Worm (Caenorhabditis elegans) whole organism, early embryonic: Measurements from ENCODE around the gene mua-6.
A peak's percentile ranks its signal among the peaks of the same experiment; 100 is the strongest.
"Not testable (repeated sequence)": the region's sequence is repeated elsewhere in the genome, so short reads cannot be mapped to it uniquely, and the experiment has no call there.

ENCODE experiments used
- B0310.2 ChIP-seq: sonication (generic microtip); optimal IDR thresholded peaks from 2 replicates; lab custom pipeline; 2016; ENCODE audit warnings: mild to moderate bottlenecking, missing genetic modification characterization, missing compliant biosample characterization
- F13C5.2 ChIP-seq: sonication (generic microtip); optimal IDR thresholded peaks from 2 replicates; lab custom pipeline; 2017; ENCODE audit warnings: mild to moderate bottlenecking, missing genetic modification characterization, inconsistent platforms, missing compliant biosample characterization
- aly-1 ChIP-seq: sonication (generic microtip); optimal IDR thresholded peaks from 2 replicates; lab custom pipeline; 2016; ENCODE audit warnings: missing genetic modification characterization, missing compliant biosample characterization
- ama-1 ChIP-seq: fragments of 150-350 bp; optimal IDR thresholded peaks from 2 replicates; lab custom pipeline; 2014
- ceh-13 ChIP-seq: fragments of 200-800 bp; sonication (Bioruptor generic); optimal IDR thresholded peaks from 2 replicates; lab custom pipeline; 2018; ENCODE audit warnings: mild to moderate bottlenecking, missing genetic modification characterization, missing compliant biosample characterization
- ceh-36 ChIP-seq: sonication (generic microtip); optimal IDR thresholded peaks from 2 replicates; lab custom pipeline; 2016; ENCODE audit warnings: missing genetic modification characterization, inconsistent platforms, missing compliant biosample characterization
- ets-7 ChIP-seq: sonication (generic microtip); optimal IDR thresholded peaks from 2 replicates; lab custom pipeline; 2016; ENCODE audit warnings: missing genotype, missing genetic modification characterization, missing compliant biosample characterization
- flt-1 ChIP-seq: fragments of 200-800 bp; sonication (Bioruptor generic); IDR thresholded peaks from 2 replicates; pipeline ENCODE4 v1.3.6; 2022; ENCODE audit warnings: missing genetic modification characterization, missing compliant biosample characterization
- hmbx-1 ChIP-seq: sonication (generic microtip); optimal IDR thresholded peaks from 2 replicates; lab custom pipeline; 2016; ENCODE audit warnings: mild to moderate bottlenecking, missing genetic modification characterization, missing compliant biosample characterization
- hmg-4 ChIP-seq: fragments of 200-800 bp; sonication (Bioruptor generic); optimal IDR thresholded peaks from 2 replicates; lab custom pipeline; 2018; ENCODE audit warnings: mild to moderate bottlenecking, missing genetic modification characterization, missing compliant biosample characterization
- hnd-1 ChIP-seq: sonication (generic microtip); optimal IDR thresholded peaks from 2 replicates; lab custom pipeline; 2016; ENCODE audit warnings: missing genetic modification characterization, missing compliant biosample characterization
- pes-1 ChIP-seq: fragments of 200-800 bp; sonication (Bioruptor generic); IDR thresholded peaks from 2 replicates; pipeline ENCODE4 v1.3.6; 2022; ENCODE audit warnings: missing genetic modification reagents, missing genetic modification characterization, missing compliant biosample characterization
- scrt-1 ChIP-seq: fragments of 200-800 bp; sonication (Bioruptor generic); IDR thresholded peaks from 2 replicates; pipeline ENCODE4 v1.3.6; 2022; ENCODE audit warnings: missing genetic modification characterization, missing compliant biosample characterization
- sea-1 ChIP-seq: fragments of 200-800 bp; sonication (Bioruptor generic); conservative IDR thresholded peaks from 2 replicates; pipeline ENCODE4 v1.3.6; 2022; ENCODE audit warnings: missing genetic modification characterization, missing compliant biosample characterization
- tbx-11 ChIP-seq: fragments of 200-800 bp; sonication (Bioruptor generic); IDR thresholded peaks from 2 replicates; pipeline ENCODE4 v1.3.6; 2022; ENCODE audit warnings: missing genetic modification characterization, missing compliant biosample characterization
- tbx-37 ChIP-seq: fragments of 200-800 bp; sonication (Bioruptor generic); conservative IDR thresholded peaks from 2 replicates; pipeline ENCODE4 v1.3.6; 2022; ENCODE audit warnings: missing genetic modification reagents, missing genetic modification characterization, missing compliant biosample characterization
- tra-4 ChIP-seq: sonication (generic microtip); optimal IDR thresholded peaks from 2 replicates; lab custom pipeline; 2017; ENCODE audit warnings: missing genetic modification characterization, missing compliant biosample characterization

mua-6 gene

ce11 chrX:16244764-16245244 lies 20.7 kb downstream of the mua-6 start, which contains the start of gene W10G6.1:
W10G6.1 (plus strand) TSS chrX:16245194.
- TF ChIP-seq ets-7 (tag; lab: Kevin White, UChicago) = no peak
- no peak for TF ChIP-seq tbx-11 (GFP tag; lab: Robert Waterston, UW)
- TF ChIP-seq B0310.2 (tag; lab: Kevin White, UChicago) = no peak
- TF ChIP-seq sea-1 (GFP tag; lab: Robert Waterston, UW) = no peak
- TF ChIP-seq hnd-1 (tag; lab: Kevin White, UChicago) = no peak
- no peak for TF ChIP-seq hmg-4 (GFP tag; lab: Kevin White, UChicago)
- TF ChIP-seq ama-1 (lab: Kevin White, UChicago) = no peak
- no peak for TF ChIP-seq pes-1 (GFP tag; lab: Robert Waterston, UW)
- TF ChIP-seq scrt-1 (GFP tag; lab: Robert Waterston, UW) = no peak

- TF ChIP-seq tbx-37 (GFP tag; lab: Robert Waterston, UW) (no peak), ets-7 (tag; lab: Kevin White, UChicago) (no peak), hnd-1 (tag; lab: Kevin White, UChicago) (no peak), hmbx-1 (tag; lab: Kevin White, UChicago) (no peak), sea-1 (GFP tag; lab: Robert Waterston, UW) (no peak), tra-4 (no peak), aly-1 (tag; lab: Kevin White, UChicago) (no peak)
These were observed 22.4 kb downstream of the mua-6 start for ce11 chrX:16243129-16243528.

ce11 chrX:16240626-16241025 lies 24.9 kb downstream of the mua-6 start:
- TF ChIP-seq hnd-1 (tag; lab: Kevin White, UChicago) (no peak), ceh-36 (tag; lab: Kevin White, UChicago) (no peak), F13C5.2 (tag; lab: Kevin White, UChicago) (no peak), sea-1 (GFP tag; lab: Robert Waterston, UW) (no peak), aly-1 (tag; lab: Kevin White, UChicago) (no peak), scrt-1 (GFP tag; lab: Robert Waterston, UW) (no peak)

ce11 chrX:16228622-16229021 lies 36.9 kb downstream of the mua-6 start, which contains the start of gene F23A7.5:
F23A7.5 (plus strand) TSS chrX:16228922.
- no peak for TF ChIP-seq flt-1 (GFP tag; lab: Robert Waterston, UW)
- no peak for TF ChIP-seq ets-7 (tag; lab: Kevin White, UChicago)
- TF ChIP-seq tbx-37 (GFP tag; lab: Robert Waterston, UW) = no peak
- TF ChIP-seq B0310.2 (tag; lab: Kevin White, UChicago) = no peak
- no peak for TF ChIP-seq F13C5.2 (tag; lab: Kevin White, UChicago)
- no peak for TF ChIP-seq hmg-4 (GFP tag; lab: Kevin White, UChicago)
- TF ChIP-seq hmbx-1 (tag; lab: Kevin White, UChicago) = no peak
- TF ChIP-seq ama-1 (lab: Kevin White, UChicago) = no peak
- TF ChIP-seq tra-4 = no peak
- TF ChIP-seq scrt-1 (GFP tag; lab: Robert Waterston, UW) = no peak
- no peak for TF ChIP-seq ceh-13
- TF ChIP-seq sea-1 (GFP tag; lab: Robert Waterston, UW) = no peak
- no peak for TF ChIP-seq tbx-11 (GFP tag; lab: Robert Waterston, UW)
- no peak for TF ChIP-seq pes-1 (GFP tag; lab: Robert Waterston, UW)
- TF ChIP-seq aly-1 (tag; lab: Kevin White, UChicago) = no peak
- no peak for TF ChIP-seq hnd-1 (tag; lab: Kevin White, UChicago)
- no peak for TF ChIP-seq ceh-36 (tag; lab: Kevin White, UChicago)

ce11 chrX:16219710-16220109 lies 45.8 kb downstream of the mua-6 start, which contains the start of gene F23A7.3:
F23A7.3 (plus strand) TSS chrX:16220010.
- TF ChIP-seq B0310.2 (tag; lab: Kevin White, UChicago); hmbx-1 (tag; lab: Kevin White, UChicago); pes-1 (GFP tag; lab: Robert Waterston, UW): not testable (repeated sequence)

ce11 chrX:16218306-16218705 lies 47.2 kb downstream of the mua-6 start:
- TF ChIP-seq ceh-36 (tag; lab: Kevin White, UChicago) (no peak), tbx-11 (GFP tag; lab: Robert Waterston, UW) (no peak), ceh-13 (no peak)

ce11 chrX:16217749-16218148 lies 47.7 kb downstream of the mua-6 start:
- no peak for TF ChIP-seq tra-4
- TF ChIP-seq ceh-13 = peak; percentile 7
- TF ChIP-seq B0310.2 (tag; lab: Kevin White, UChicago) = no peak
- TF ChIP-seq ama-1 (lab: Kevin White, UChicago) = no peak
- peak; percentile 54; the same call in 1 of the 2 replicates for TF ChIP-seq pes-1 (GFP tag; lab: Robert Waterston, UW)
- no peak for TF ChIP-seq aly-1 (tag; lab: Kevin White, UChicago)

- TF ChIP-seq tra-4 (no peak), ama-1 (lab: Kevin White, UChicago) (no peak), pes-1 (GFP tag; lab: Robert Waterston, UW) (no peak), scrt-1 (GFP tag; lab: Robert Waterston, UW) (no peak), F13C5.2 (tag; lab: Kevin White, UChicago) (no peak), tbx-11 (GFP tag; lab: Robert Waterston, UW) (no peak), hmbx-1 (tag; lab: Kevin White, UChicago) (no peak), ceh-36 (tag; lab: Kevin White, UChicago) (no peak), B0310.2 (tag; lab: Kevin White, UChicago) (no peak), hmg-4 (GFP tag; lab: Kevin White, UChicago) (no peak), flt-1 (GFP tag; lab: Robert Waterston, UW) (no peak), sea-1 (GFP tag; lab: Robert Waterston, UW) (no peak), tbx-37 (GFP tag; lab: Robert Waterston, UW) (no peak), aly-1 (tag; lab: Kevin White, UChicago) (no peak), ets-7 (tag; lab: Kevin White, UChicago) (no peak), hnd-1 (tag; lab: Kevin White, UChicago) (no peak), ceh-13 (no peak)
These were observed 48.4 kb downstream of the mua-6 start, which contains the start of gene F23A7.1 for ce11 chrX:16217108-16217507. F23A7.1 (plus strand) TSS chrX:16217408.
